Fruit fly (Drosophila melanogaster): Measurements from ENCODE around the gene CG9568.

DNA sequence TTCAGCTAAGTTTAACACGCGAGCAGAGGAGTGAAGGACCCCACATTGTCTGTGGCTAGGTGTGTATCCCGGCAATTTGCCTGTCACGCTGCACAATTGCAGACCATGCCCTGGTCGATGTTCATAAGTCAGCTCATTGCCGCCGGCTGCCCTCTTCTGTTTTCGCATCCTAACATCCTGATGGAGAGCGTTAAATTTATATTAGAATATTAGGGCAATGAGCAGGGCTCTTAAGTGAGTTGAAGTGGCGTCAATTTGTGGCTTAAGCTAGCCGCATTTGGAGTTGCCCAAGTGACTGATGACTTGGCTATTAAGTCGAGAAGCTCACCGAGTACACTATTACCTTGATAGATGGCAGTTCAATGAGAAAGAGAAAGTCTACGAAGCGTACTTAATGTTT is 15.8 kb downstream of the CG9568 start:
- TF ChIP-seq Dll (optimal IDR thresholded peaks at IDR 0.05): no peak
- TF ChIP-seq psq (optimal IDR thresholded peaks at IDR 0.05): no peak
- no peak for TF ChIP-seq pan (optimal IDR thresholded peaks at IDR 0.05)
